Worm (Caenorhabditis elegans) whole organism, L1 larva: Measurements from ENCODE around the gene C54D1.7.

Experiments used
- F16B12.6 ChIP-seq: fragments of 150-350 bp; optimal IDR thresholded peaks from 2 replicates; lab custom pipeline; 2014; ENCODE audit warnings: missing biosample characterization, missing genetic modification characterization
- Y116A8C.19 ChIP-seq: sonication (generic microtip); optimal IDR thresholded peaks from 2 replicates; lab custom pipeline; 2016; ENCODE audit warnings: missing compliant biosample characterization, missing genetic modification characterization, borderline replicate concordance
- aha-1 ChIP-seq: fragments of 150-350 bp; optimal IDR thresholded peaks from 2 replicates; lab custom pipeline; 2014; ENCODE audit warnings: missing biosample characterization, missing genetic modification characterization
- alr-1 ChIP-seq: fragments of 200-800 bp; sonication (Bioruptor generic); optimal IDR thresholded peaks from 2 replicates; lab custom pipeline; 2018; ENCODE audit warnings: borderline replicate concordance, mild to moderate bottlenecking, missing genetic modification characterization, missing compliant biosample characterization
- aly-2 ChIP-seq: fragments of 150-350 bp; optimal IDR thresholded peaks from 2 replicates; lab custom pipeline; 2014; ENCODE audit warnings: missing biosample characterization, missing genetic modification characterization
- ama-1 ChIP-seq: fragments of 150-350 bp; optimal IDR thresholded peaks from 2 replicates; lab custom pipeline; 2014
- ceh-63 ChIP-seq: fragments of 200-800 bp; sonication (Bioruptor generic); optimal IDR thresholded peaks from 2 replicates; lab custom pipeline; 2018; ENCODE audit warnings: mild to moderate bottlenecking, missing genetic modification characterization, missing compliant biosample characterization
- ceh-8 ChIP-seq: fragments of 200-800 bp; sonication (Bioruptor generic); optimal IDR thresholded peaks from 2 replicates; lab custom pipeline; 2018; ENCODE audit warnings: mild to moderate bottlenecking, missing genetic modification characterization, moderate library complexity, missing compliant biosample characterization
- ceh-82 ChIP-seq, 3 experiments: fragments of 150-350 bp in 1 of 3; sonication (generic microtip) in 2 of 3; optimal IDR thresholded peaks; 2 replicates each; lab custom pipeline; 2014 to 2017; ENCODE audit warnings: missing biosample characterization in 3 of 3, missing genetic modification characterization in 3 of 3
- efl-3 ChIP-seq: fragments of 200-800 bp; sonication (Bioruptor generic); optimal IDR thresholded peaks from 2 replicates; lab custom pipeline; 2018; ENCODE audit warnings: mild to moderate bottlenecking, missing genetic modification characterization, missing compliant biosample characterization
- ets-5 ChIP-seq: fragments of 200-800 bp; sonication (Bioruptor generic); IDR thresholded peaks from 2 replicates; pipeline ENCODE4 v1.3.6; 2022; ENCODE audit warnings: missing genetic modification characterization, missing compliant biosample characterization
- fkh-4 ChIP-seq: sonication (generic microtip); optimal IDR thresholded peaks from 2 replicates; lab custom pipeline; 2016; ENCODE audit warnings: missing compliant biosample characterization, missing genetic modification characterization, borderline replicate concordance
- grh-1 ChIP-seq: fragments of 200-800 bp; sonication (Bioruptor generic); IDR thresholded peaks from 2 replicates; pipeline ENCODE4 v1.3.6; 2022; ENCODE audit warnings: missing genetic modification reagents, missing genetic modification characterization, missing compliant biosample characterization
- hlh-17 ChIP-seq: fragments of 200-800 bp; sonication (Bioruptor generic); optimal IDR thresholded peaks from 2 replicates; lab custom pipeline; 2018; ENCODE audit warnings: missing genetic modification characterization, mild to moderate bottlenecking, missing compliant biosample characterization, moderate library complexity, borderline replicate concordance
- hpl-2 ChIP-seq: fragments of 150-350 bp; optimal IDR thresholded peaks from 2 replicates; lab custom pipeline; 2014; ENCODE audit warnings: missing biosample characterization, missing genetic modification reagents, missing genetic modification characterization
- irx-1 ChIP-seq: sonication (generic microtip); optimal IDR thresholded peaks from 2 replicates; lab custom pipeline; 2016; ENCODE audit warnings: missing genetic modification characterization, missing compliant biosample characterization
- jun-1 ChIP-seq: fragments of 150-350 bp; optimal IDR thresholded peaks from 2 replicates; lab custom pipeline; 2014; ENCODE audit warnings: missing biosample characterization, missing genetic modification reagents, missing genetic modification characterization
- lin-13 ChIP-seq: fragments of 150-350 bp; optimal IDR thresholded peaks from 2 replicates; lab custom pipeline; 2014; ENCODE audit warnings: missing biosample characterization, missing genetic modification reagents, missing genetic modification characterization
- lin-14 ChIP-seq: fragments of 200-800 bp; sonication (Bioruptor generic); optimal IDR thresholded peaks from 2 replicates; lab custom pipeline; 2018; ENCODE audit warnings: mild to moderate bottlenecking, missing genetic modification characterization, moderate library complexity, missing compliant biosample characterization
- lin-15B ChIP-seq: fragments of 150-350 bp; sonication (generic microtip); optimal IDR thresholded peaks from 3 replicates; lab custom pipeline; 2014; ENCODE audit warnings: missing biosample characterization, missing genetic modification characterization
- lin-35 ChIP-seq, 2 experiments: fragments of 150-350 bp; optimal IDR thresholded peaks; 2 replicates each; lab custom pipeline; 2014; ENCODE audit warnings: missing biosample characterization in 2 of 2, missing genetic modification characterization in 2 of 2, missing genetic modification reagents in 2 of 2
- lin-39 ChIP-seq: fragments of 150-350 bp; optimal IDR thresholded peaks from 2 replicates; lab custom pipeline; 2014; ENCODE audit warnings: missing biosample characterization, missing genetic modification reagents, missing genetic modification characterization
- lsy-2 ChIP-seq, 2 experiments: fragments of 150-350 bp; optimal IDR thresholded peaks; 2 replicates each; lab custom pipeline; 2014; ENCODE audit warnings: missing biosample characterization in 2 of 2, missing genetic modification characterization in 2 of 2
- mab-9 ChIP-seq: fragments of 200-800 bp; sonication (Bioruptor generic); IDR thresholded peaks from 2 replicates; pipeline ENCODE4 v1.3.6; 2022; ENCODE audit warnings: missing genetic modification reagents, missing genetic modification characterization, missing compliant biosample characterization
- mdl-1 ChIP-seq, 2 experiments: fragments of 150-350 bp; optimal IDR thresholded peaks; 2 replicates each; lab custom pipeline; 2014 to 2017; ENCODE audit warnings: missing biosample characterization in 2 of 2, missing genetic modification characterization in 2 of 2, inconsistent platforms in 1 of 2
- mep-1 ChIP-seq: fragments of 150-350 bp; optimal IDR thresholded peaks from 2 replicates; lab custom pipeline; 2014; ENCODE audit warnings: missing biosample characterization, missing genetic modification characterization
- nhr-12 ChIP-seq: sonication (generic microtip); optimal IDR thresholded peaks from 2 replicates; lab custom pipeline; 2017; ENCODE audit warnings: missing biosample characterization, missing genetic modification characterization
- nhr-19 ChIP-seq: fragments of 200-800 bp; sonication (Bioruptor generic); conservative IDR thresholded peaks from 2 replicates; pipeline ENCODE4 v1.3.6; 2022; ENCODE audit warnings: missing genetic modification characterization, missing compliant biosample characterization
- nhr-20 ChIP-seq: sonication (generic microtip); optimal IDR thresholded peaks from 2 replicates; lab custom pipeline; 2016; ENCODE audit warnings: mild to moderate bottlenecking, missing genetic modification characterization, missing compliant biosample characterization
- nhr-237 ChIP-seq: fragments of 150-350 bp; optimal IDR thresholded peaks from 2 replicates; lab custom pipeline; 2014; ENCODE audit warnings: missing biosample characterization, missing genetic modification characterization
- nhr-47 ChIP-seq: sonication (generic microtip); optimal IDR thresholded peaks from 2 replicates; lab custom pipeline; 2016; ENCODE audit warnings: mild to moderate bottlenecking, missing genetic modification characterization, moderate library complexity, missing compliant biosample characterization
- nhr-71 ChIP-seq: sonication (generic microtip); optimal IDR thresholded peaks from 2 replicates; lab custom pipeline; 2016; ENCODE audit warnings: mild to moderate bottlenecking, missing genetic modification characterization, moderate library complexity, missing compliant biosample characterization
- nhr-76 ChIP-seq: sonication (generic microtip); optimal IDR thresholded peaks from 2 replicates; lab custom pipeline; 2017; ENCODE audit warnings: missing biosample characterization, missing genetic modification characterization
- nhr-84 ChIP-seq: sonication (generic microtip); optimal IDR thresholded peaks from 2 replicates; lab custom pipeline; 2017; ENCODE audit warnings: missing biosample characterization, missing genetic modification characterization
- pag-3 ChIP-seq: sonication (generic microtip); optimal IDR thresholded peaks from 2 replicates; lab custom pipeline; 2017; ENCODE audit warnings: missing genetic modification characterization, mild to moderate bottlenecking, missing compliant biosample characterization, antibody characterized with exemption, borderline replicate concordance; ENCODE audit not compliant: insufficient read depth
- pqm-1 ChIP-seq: sonication (generic microtip); optimal IDR thresholded peaks from 3 replicates; lab custom pipeline; 2017; ENCODE audit warnings: missing biosample characterization, missing genetic modification characterization
- skn-1 ChIP-seq: fragments of 150-350 bp; optimal IDR thresholded peaks from 2 replicates; lab custom pipeline; 2014; ENCODE audit warnings: missing biosample characterization, missing genetic modification characterization
- snpc-4 ChIP-seq: fragments of 150-350 bp; optimal IDR thresholded peaks from 2 replicates; lab custom pipeline; 2014; ENCODE audit warnings: missing biosample characterization, missing genetic modification characterization
- sox-4 ChIP-seq: sonication (generic microtip); optimal IDR thresholded peaks from 2 replicates; lab custom pipeline; 2016; ENCODE audit warnings: missing genetic modification characterization, missing compliant biosample characterization
- sptf-1 ChIP-seq: fragments of 150-350 bp; optimal IDR thresholded peaks from 2 replicates; lab custom pipeline; 2014; ENCODE audit warnings: missing biosample characterization, missing genetic modification characterization
- sup-37 ChIP-seq: fragments of 200-800 bp; sonication (Bioruptor generic); optimal IDR thresholded peaks from 2 replicates; lab custom pipeline; 2018; ENCODE audit warnings: mild to moderate bottlenecking, missing genetic modification characterization, missing compliant biosample characterization
- swsn-7 ChIP-seq: sonication (generic microtip); optimal IDR thresholded peaks from 2 replicates; lab custom pipeline; 2016; ENCODE audit warnings: missing genetic modification characterization, missing compliant biosample characterization
- tbx-2 ChIP-seq: sonication (generic microtip); optimal IDR thresholded peaks from 2 replicates; lab custom pipeline; 2016; ENCODE audit warnings: missing genetic modification characterization, missing compliant biosample characterization
- tlp-1 ChIP-seq: fragments of 150-350 bp; optimal IDR thresholded peaks from 2 replicates; lab custom pipeline; 2014; ENCODE audit warnings: missing biosample characterization, missing genetic modification characterization
- unc-130 ChIP-seq: fragments of 150-350 bp; optimal IDR thresholded peaks from 2 replicates; lab custom pipeline; 2017; ENCODE audit warnings: missing biosample characterization, missing genetic modification characterization, inconsistent platforms
- unc-30 ChIP-seq: sonication (generic microtip); optimal IDR thresholded peaks from 2 replicates; lab custom pipeline; 2017; ENCODE audit warnings: missing biosample characterization, missing genetic modification characterization
- unc-86 ChIP-seq: sonication (generic microtip); optimal IDR thresholded peaks from 2 replicates; lab custom pipeline; 2016; ENCODE audit warnings: missing genetic modification characterization, missing compliant biosample characterization
- xbp-1 ChIP-seq: sonication (generic microtip); optimal IDR thresholded peaks from 2 replicates; lab custom pipeline; 2016; ENCODE audit warnings: missing genetic modification characterization, missing compliant biosample characterization
- ztf-4 ChIP-seq: fragments of 150-350 bp; optimal IDR thresholded peaks from 2 replicates; lab custom pipeline; 2014; ENCODE audit warnings: missing biosample characterization, missing genetic modification characterization

The C54D1.7 gene

ce11 chrX:7191882-7192281, 36.0 kb upstream of the C54D1.7 start, which contains the start of gene C55B6.7:
Gene C55B6.7 (minus strand): TSS chrX:7191982.
- TF ChIP-seq nhr-84 (tag; lab: Kevin White, UChicago) (no peak), lin-35 (GFP tag; optimal IDR thresholded peaks at IDR 0.05; lab: Kevin White, UChicago) (no peak), aha-1 (tag; lab: Kevin White, UChicago) (no peak), hpl-2 (GFP tag; lab: Kevin White, UChicago) (no peak), alr-1 (no peak), nhr-71 (tag; lab: Kevin White, UChicago) (no peak), skn-1 (no peak), lin-15B (tag; lab: Kevin White, UChicago) (no peak), ceh-82 (tag; optimal IDR thresholded peaks at IDR 0.05; lab: Kevin White, UChicago) (no peak), nhr-19 (GFP tag; lab: Robert Waterston, UW) (no peak), tlp-1 (tag; lab: Kevin White, UChicago) (no peak), mdl-1 (tag; optimal IDR thresholded peaks at IDR 0.05; lab: Kevin White, UChicago) (no peak), nhr-12 (no peak), sox-4 (tag; lab: Kevin White, UChicago) (no peak), nhr-76 (no peak)

- TF ChIP-seq pag-3 (tag; lab: Kevin White, UChicago) (no peak), lin-14 (GFP tag; lab: Kevin White, UChicago) (no peak), F16B12.6 (tag; lab: Kevin White, UChicago) (no peak), nhr-47 (no peak), nhr-84 (tag; lab: Kevin White, UChicago) (no peak), lin-39 (no peak), Y116A8C.19 (tag; lab: Kevin White, UChicago) (no peak)
These were observed 31.8 kb upstream of the C54D1.7 start, which contains the start of gene C55B6.4 for ce11 chrX:7187602-7188001. Gene C55B6.4 (minus strand): TSS chrX:7187702.

ce11 chrX:7181627-7182026, 25.8 kb upstream of the C54D1.7 start:
- TF ChIP-seq ceh-8 (GFP tag; lab: Kevin White, UChicago) (peak; percentile 69), snpc-4 (tag; lab: Kevin White, UChicago) (peak; percentile 46), jun-1 (tag; lab: Kevin White, UChicago) (peak; percentile 96), nhr-76 (no peak), grh-1 (GFP tag; lab: Robert Waterston, UW) (peak; percentile 89), aly-2 (tag; lab: Kevin White, UChicago) (peak; percentile 79), swsn-7 (peak; percentile 81), ceh-63 (GFP tag; lab: Kevin White, UChicago) (no peak), lin-13 (peak; percentile 71), mdl-1 (tag; optimal IDR thresholded peaks at IDR 0.05; lab: Kevin White, UChicago) (peak in 1 of 2 experiments; percentile 80), pag-3 (tag; lab: Kevin White, UChicago) (no peak), lsy-2 (tag; optimal IDR thresholded peaks at IDR 0.05; lab: Kevin White, UChicago) (peak; percentile 76 to 86), efl-3 (GFP tag; lab: Kevin White, UChicago) (peak; percentile 61), hlh-17 (GFP tag; lab: Kevin White, UChicago) (no peak), ceh-82 (tag; optimal IDR thresholded peaks at IDR 0.05; lab: Kevin White, UChicago) (peak; percentile 42 to 82 (median 71)), sptf-1 (tag; lab: Kevin White, UChicago) (no peak), nhr-237 (tag; lab: Kevin White, UChicago) (peak; percentile 86), mab-9 (GFP tag; lab: Robert Waterston, UW) (no peak), irx-1 (tag; lab: Kevin White, UChicago) (peak; percentile 75), unc-86 (tag; lab: Kevin White, UChicago) (no peak), mep-1 (tag; lab: Kevin White, UChicago) (peak; percentile 89), ztf-4 (tag; lab: Kevin White, UChicago) (peak; percentile 88), ama-1 (lab: Kevin White, UChicago) (no peak), pqm-1 (tag; lab: Kevin White, UChicago) (peak; percentile 17), hpl-2 (GFP tag; lab: Kevin White, UChicago) (peak; percentile 96), tbx-2 (peak; percentile 89), lin-35 (GFP tag; optimal IDR thresholded peaks at IDR 0.05; lab: Kevin White, UChicago) (peak; percentile 54 to 91), xbp-1 (tag; lab: Kevin White, UChicago) (peak; percentile 94), nhr-20 (tag; lab: Kevin White, UChicago) (peak; percentile 95), nhr-47 (peak; percentile 94), fkh-4 (tag; lab: Kevin White, UChicago) (no peak), unc-130 (tag; lab: Kevin White, UChicago) (peak; percentile 54), ets-5 (no peak), unc-30 (tag; lab: Kevin White, UChicago) (no peak), sup-37 (peak; percentile 65)
